Fruit fly (Drosophila melanogaster): ENCODE measurements around the gene Taf10b.

The Taf10b gene

dm6 chr2L:2769476-2770185, 2.0 kb upstream of the Taf10b start, which contains the start of the genes colt and HINT1 (continued):
- no peak for TF ChIP-seq CG8281 (tag; optimal IDR thresholded peaks at IDR 0.05)
- TF ChIP-seq NK7.1 (GFP tag; optimal IDR thresholded peaks at IDR 0.05), result no peak
- TF ChIP-seq gcm2 (GFP tag; optimal IDR thresholded peaks at IDR 0.05), result no peak
- no peak for TF ChIP-seq Awh (GFP tag; IDR thresholded peaks at IDR 0.05)
- TF ChIP-seq Rx (GFP tag; IDR thresholded peaks at IDR 0.05), result no peak
- TF ChIP-seq vnd (GFP tag; IDR thresholded peaks at IDR 0.05; ENCODE audit: partially characterized antibody), result no peak
- no peak for TF ChIP-seq abd-A (tag; optimal IDR thresholded peaks at IDR 0.05)
- TF ChIP-seq ATbp (GFP tag; optimal IDR thresholded peaks at IDR 0.05), result no peak
- no peak for TF ChIP-seq croc (GFP tag; conservative IDR thresholded peaks at IDR 0.05)
- no peak for TF ChIP-seq toy (GFP tag; IDR thresholded peaks at IDR 0.05)
- no peak for TF ChIP-seq CG11398 (GFP tag; optimal IDR thresholded peaks at IDR 0.05)
- no peak for TF ChIP-seq corto (GFP tag; optimal IDR thresholded peaks at IDR 0.05)
- TF ChIP-seq h (optimal IDR thresholded peaks at IDR 0.05), result no peak
- no peak for TF ChIP-seq CG5953 (GFP tag; IDR thresholded peaks at IDR 0.05)
- TF ChIP-seq pros (GFP tag; optimal IDR thresholded peaks at IDR 0.05), result no peak
- TF ChIP-seq Camta (GFP tag; optimal IDR thresholded peaks at IDR 0.05), result no peak
- TF ChIP-seq dan (GFP tag; IDR thresholded peaks at IDR 0.05), result no peak
- TF ChIP-seq Dp (GFP tag; optimal IDR thresholded peaks at IDR 0.05), result peak; percentile 41
- TF ChIP-seq Mad (GFP tag; optimal IDR thresholded peaks at IDR 0.05), result no peak
- TF ChIP-seq usp (GFP tag; optimal IDR thresholded peaks at IDR 0.05), result no peak
- TF ChIP-seq Dip3 (GFP tag; optimal IDR thresholded peaks at IDR 0.05), result no peak
- TF ChIP-seq CG11723 (GFP tag; optimal IDR thresholded peaks at IDR 0.05), result no peak
- TF ChIP-seq tll (GFP tag; optimal IDR thresholded peaks at IDR 0.05), result peak in 1 of 2 experiments; percentile 3
- TF ChIP-seq Asciz (GFP tag; optimal IDR thresholded peaks at IDR 0.05), result no peak
- TF ChIP-seq CG8089 (GFP tag; optimal IDR thresholded peaks at IDR 0.05), result no peak
- TF ChIP-seq p53 (GFP tag; optimal IDR thresholded peaks at IDR 0.05), result no peak
- TF ChIP-seq CG11085 (GFP tag; IDR thresholded peaks at IDR 0.05), result no peak
- no peak for TF ChIP-seq so (GFP tag; IDR thresholded peaks at IDR 0.05)
- no peak for TF ChIP-seq CG17385 (GFP tag; optimal IDR thresholded peaks at IDR 0.05)
- no peak; the same call in 2 of the 3 replicates for TF ChIP-seq CG16813 (GFP tag; IDR thresholded peaks at IDR 0.05; ENCODE audit: partially characterized antibody)
- TF ChIP-seq Elba2 (GFP tag; optimal IDR thresholded peaks at IDR 0.05), result no peak
- peak; percentile 43 for TF ChIP-seq CG3281 (GFP tag; optimal IDR thresholded peaks at IDR 0.05)
- TF ChIP-seq CG8290 (GFP tag; optimal IDR thresholded peaks at IDR 0.05), result no peak
- peak in 1 of 2 experiments; percentile 18 for TF ChIP-seq CG8290 (tag; optimal IDR thresholded peaks at IDR 0.05)
- TF ChIP-seq CG17568 (GFP tag; optimal IDR thresholded peaks at IDR 0.05), result no peak
- TF ChIP-seq CG15514 (GFP tag; optimal IDR thresholded peaks at IDR 0.05), result peak; percentile 94
- TF ChIP-seq Dek (tag; optimal IDR thresholded peaks at IDR 0.05), result peak; percentile 27
- no peak for TF ChIP-seq D19B (GFP tag; optimal IDR thresholded peaks at IDR 0.05)
- TF ChIP-seq CG13296 (GFP tag; optimal IDR thresholded peaks at IDR 0.05), result peak; percentile 47
- TF ChIP-seq CG32772 (GFP tag; IDR thresholded peaks at IDR 0.05), result no peak
- no peak for TF ChIP-seq chm (GFP tag; IDR thresholded peaks at IDR 0.05)
- TF ChIP-seq H2.0 (GFP tag; IDR thresholded peaks at IDR 0.05), result no peak
- TF ChIP-seq CG17912 (GFP tag; optimal IDR thresholded peaks at IDR 0.05), result no peak
- TF ChIP-seq Abd-B (GFP tag; optimal IDR thresholded peaks at IDR 0.05), result peak; percentile 21
- no peak for TF ChIP-seq sr (GFP tag; IDR thresholded peaks at IDR 0.05)
- TF ChIP-seq al (GFP tag; IDR thresholded peaks at IDR 0.05), result no peak
- TF ChIP-seq pan (optimal IDR thresholded peaks at IDR 0.05), result no peak
- no peak for TF ChIP-seq pan (GFP tag; optimal IDR thresholded peaks at IDR 0.05 in 1 of 2, IDR thresholded peaks at IDR 0.05 in 1 of 2)
- TF ChIP-seq bigmax (GFP tag; optimal IDR thresholded peaks at IDR 0.05), result no peak
- TF ChIP-seq stwl (tag; optimal IDR thresholded peaks at IDR 0.05), result peak; percentile 80
- TF ChIP-seq slou (GFP tag; optimal IDR thresholded peaks at IDR 0.05), result no peak

Data from whole organism, embryonic.